Worm (Caenorhabditis elegans): Measurements from ENCODE around the gene metl-1.

The metl-1 gene

ce11 chrII:11514775-11515174, 41.4 kb upstream of the metl-1 start, which contains the start of gene srh-44:
Gene srh-44, plus strand, starts transcription at chrII:11515075.
- no peak for TF ChIP-seq pqm-1 (tag; optimal IDR thresholded peaks at IDR 0.05)
- TF ChIP-seq K02D7.2 (tag; optimal IDR thresholded peaks at IDR 0.05), result no peak
- TF ChIP-seq unc-55 (GFP tag; optimal IDR thresholded peaks at IDR 0.05), result no peak
- no peak for TF ChIP-seq rnt-1 (tag; optimal IDR thresholded peaks at IDR 0.05)

DNA sequence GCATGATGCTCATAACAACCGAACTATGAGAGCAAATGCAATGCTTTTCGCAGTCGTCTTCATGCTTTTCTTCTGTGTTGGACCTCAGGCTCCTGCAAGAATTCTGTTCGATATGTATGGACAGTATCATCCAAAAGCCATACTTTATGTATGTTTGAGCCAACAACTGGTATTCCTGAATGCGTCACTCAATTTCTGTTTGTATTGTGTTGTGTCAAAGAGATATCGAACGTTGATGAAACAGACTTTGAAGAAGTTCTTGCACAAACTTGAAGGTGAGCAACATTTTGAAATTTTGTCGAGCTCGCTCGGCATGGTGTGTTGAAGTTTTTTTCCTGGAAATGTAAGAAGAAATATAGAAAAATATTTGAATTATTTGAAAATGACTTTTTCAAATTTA, 39.5 kb upstream of the metl-1 start:
- TF ChIP-seq T23F11.4 (GFP tag; optimal IDR thresholded peaks at IDR 0.05), result no peak
- no peak for TF ChIP-seq rnt-1 (tag; optimal IDR thresholded peaks at IDR 0.05)
- TF ChIP-seq unc-55 (GFP tag; optimal IDR thresholded peaks at IDR 0.05), result no peak

DNA sequence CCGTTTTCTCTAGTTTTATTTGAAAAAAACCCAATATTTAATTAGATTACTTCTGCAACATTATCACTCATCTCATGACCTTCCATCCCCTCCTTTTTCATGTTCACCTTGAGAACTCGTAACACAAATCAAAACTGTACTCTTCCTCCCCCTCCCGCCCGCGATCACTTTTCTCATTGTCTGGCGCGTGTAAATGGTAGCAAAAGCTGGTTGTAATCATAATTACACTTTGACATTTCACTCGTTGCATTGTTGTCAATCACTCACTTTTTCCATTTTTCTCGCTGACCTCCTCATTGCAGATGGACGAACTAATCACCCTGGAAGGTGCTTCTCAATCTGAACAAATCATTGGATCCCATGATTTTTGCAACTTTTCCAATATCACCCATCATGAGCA, 37.0 kb upstream of the metl-1 start, which contains the start of gene npr-41:
npr-41 (plus strand) TSS at position 301 of the 400 bp plus-strand sequence.
- TF ChIP-seq unc-3 (GFP tag; conservative IDR thresholded peaks at IDR 0.05) (no peak), unc-3 (tag; optimal IDR thresholded peaks at IDR 0.05) (no peak), hlh-13 (GFP tag; optimal IDR thresholded peaks at IDR 0.05) (no peak), lin-11 (tag; optimal IDR thresholded peaks at IDR 0.05) (no peak), hlh-6 (tag; optimal IDR thresholded peaks at IDR 0.05) (no peak), sox-2 (GFP tag; IDR thresholded peaks at IDR 0.05) (no peak), zip-5 (tag; optimal IDR thresholded peaks at IDR 0.05) (no peak), sox-4 (tag; optimal IDR thresholded peaks at IDR 0.05) (no peak), pqm-1 (tag; optimal IDR thresholded peaks at IDR 0.05) (no peak), fax-1 (tag; optimal IDR thresholded peaks at IDR 0.05) (no peak), odd-2 (tag; optimal IDR thresholded peaks at IDR 0.05) (no peak), ahr-1 (tag; optimal IDR thresholded peaks at IDR 0.05) (no peak), pros-1 (tag; optimal IDR thresholded peaks at IDR 0.05) (no peak), ceh-6 (GFP tag; optimal IDR thresholded peaks at IDR 0.05) (no peak), fkh-6 (tag; optimal IDR thresholded peaks at IDR 0.05) (no peak), ceh-14 (tag; optimal IDR thresholded peaks at IDR 0.05) (no peak), gmeb-2 (tag; optimal IDR thresholded peaks at IDR 0.05) (no peak), tbx-2 (tag; optimal IDR thresholded peaks at IDR 0.05) (no peak), ceh-9 (tag; optimal IDR thresholded peaks at IDR 0.05) (no peak), nfya-1 (tag; optimal IDR thresholded peaks at IDR 0.05) (no peak)

- no peak for TF ChIP-seq nhr-232 (tag; optimal IDR thresholded peaks at IDR 0.05)
- TF ChIP-seq elt-4 (tag; optimal IDR thresholded peaks at IDR 0.05), result no peak
- no peak for TF ChIP-seq K02D7.2 (tag; optimal IDR thresholded peaks at IDR 0.05)
- TF ChIP-seq dve-1 (tag; optimal IDR thresholded peaks at IDR 0.05), result peak; percentile 2
- TF ChIP-seq gmeb-2 (tag; optimal IDR thresholded peaks at IDR 0.05), result no peak
- TF ChIP-seq ceh-9 (tag; optimal IDR thresholded peaks at IDR 0.05), result no peak
These were observed 30.4 kb upstream of the metl-1 start for ce11 chrII:11503761-11504160.

DNA sequence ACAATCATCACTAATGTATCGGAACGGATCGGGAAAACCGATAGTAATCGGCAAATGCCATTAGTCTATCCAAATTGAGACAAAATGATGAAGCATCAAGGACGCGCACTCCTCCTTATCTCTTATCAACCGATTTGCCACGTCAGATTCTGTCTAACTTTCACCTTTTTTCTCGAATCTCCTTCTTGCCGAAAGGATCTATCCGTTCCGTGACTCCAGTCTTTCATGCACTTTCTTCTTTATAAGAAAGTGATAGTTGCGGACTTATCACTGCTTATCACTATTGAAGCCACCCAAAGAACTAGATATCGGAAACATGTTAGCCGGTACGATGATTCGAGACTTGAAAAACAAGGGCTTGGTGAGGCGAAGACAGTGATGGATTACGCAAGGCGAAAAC, 28.6 kb upstream of the metl-1 start:
- TF ChIP-seq fkh-10 (GFP tag; optimal IDR thresholded peaks at IDR 0.05), result no peak
- TF ChIP-seq hlh-30 (tag; optimal IDR thresholded peaks at IDR 0.05; ENCODE audit: insufficient read depth), result no peak
- TF ChIP-seq ttx-3 (tag; optimal IDR thresholded peaks at IDR 0.05), result no peak
- TF ChIP-seq elt-4 (tag; optimal IDR thresholded peaks at IDR 0.05), result no peak
- no peak for TF ChIP-seq ceh-2 (tag; optimal IDR thresholded peaks at IDR 0.05)
- TF ChIP-seq T23F11.4 (GFP tag; optimal IDR thresholded peaks at IDR 0.05), result no peak
- no peak for TF ChIP-seq zip-5 (tag; optimal IDR thresholded peaks at IDR 0.05)
- no peak for TF ChIP-seq ref-2 (tag; optimal IDR thresholded peaks at IDR 0.05)
- TF ChIP-seq K09A11.1 (tag; optimal IDR thresholded peaks at IDR 0.05; ENCODE audit: insufficient read depth), result no peak
- TF ChIP-seq K02D7.2 (tag; optimal IDR thresholded peaks at IDR 0.05), result no peak
- TF ChIP-seq hlh-6 (tag; optimal IDR thresholded peaks at IDR 0.05), result no peak
- TF ChIP-seq F13H6.1 (tag; optimal IDR thresholded peaks at IDR 0.05), result no peak
- no peak for TF ChIP-seq hlh-8 (tag; optimal IDR thresholded peaks at IDR 0.05)

All from whole organism, late embryonic.